Worm (Caenorhabditis elegans) whole organism, midembryonic: Measurements from ENCODE around the gene tsp-2.

ENCODE experiments used
- T22C8.4 ChIP-seq: fragments of 200-800 bp; sonication (Bioruptor generic); IDR thresholded peaks from 2 replicates; pipeline ENCODE4 v1.3.6; 2022; ENCODE audit warnings: missing genetic modification characterization, missing compliant biosample characterization
- cog-1 ChIP-seq: sonication (generic microtip); optimal IDR thresholded peaks from 2 replicates; lab custom pipeline; 2016; ENCODE audit warnings: missing genetic modification characterization, missing compliant biosample characterization
- flt-1 ChIP-seq: fragments of 200-800 bp; sonication (Bioruptor generic); IDR thresholded peaks from 2 replicates; pipeline ENCODE4 v1.3.6; 2022; ENCODE audit warnings: missing genetic modification characterization, missing compliant biosample characterization
- klf-2 ChIP-seq: fragments of 200-800 bp; sonication (Bioruptor generic); conservative IDR thresholded peaks from 2 replicates; pipeline ENCODE4 v1.3.6; 2022; ENCODE audit warnings: missing genetic modification reagents, missing genetic modification characterization, missing compliant biosample characterization
- med-1 ChIP-seq: sonication (generic microtip); optimal IDR thresholded peaks from 2 replicates; lab custom pipeline; 2017; ENCODE audit warnings: missing genetic modification characterization, mild to moderate bottlenecking, missing compliant biosample characterization, antibody characterized with exemption, missing genetic modification reagents; ENCODE audit not compliant: insufficient read depth
- ref-1 ChIP-seq: fragments of 200-800 bp; sonication (Bioruptor generic); conservative IDR thresholded peaks from 2 replicates; pipeline ENCODE4 v1.3.6; 2022; ENCODE audit warnings: missing genetic modification reagents, missing genetic modification characterization, missing compliant biosample characterization
- tab-1 ChIP-seq: fragments of 200-800 bp; sonication (Bioruptor generic); IDR thresholded peaks from 2 replicates; pipeline ENCODE4 v1.3.6; 2022; ENCODE audit warnings: missing genetic modification characterization, missing compliant biosample characterization
- ztf-23 ChIP-seq: fragments of 200-800 bp; sonication (Bioruptor generic); IDR thresholded peaks from 2 replicates; pipeline ENCODE4 v1.3.6; 2022; ENCODE audit warnings: missing genetic modification reagents, missing genetic modification characterization, missing compliant biosample characterization
- ztf-29 ChIP-seq: fragments of 200-800 bp; sonication (Bioruptor generic); IDR thresholded peaks from 2 replicates; pipeline ENCODE4 v1.3.6; 2022; ENCODE audit warnings: missing genetic modification reagents, missing genetic modification characterization, missing compliant biosample characterization

ce11 chrIII:8245591-8245990, 7.9 kb upstream of the tsp-2 start, which contains the start of gene C02F5.3:
- TF ChIP-seq tab-1 (no peak), ref-1 (no peak), flt-1 (GFP tag; lab: Robert Waterston, UW) (no peak), klf-2 (GFP tag; lab: Robert Waterston, UW) (no peak), T22C8.4 (GFP tag; lab: Robert Waterston, UW) (no peak), cog-1 (tag; lab: Kevin White, UChicago) (no peak), ztf-23 (GFP tag; lab: Robert Waterston, UW) (no peak), ztf-29 (GFP tag; lab: Robert Waterston, UW) (no peak), med-1 (GFP tag; lab: Kevin White, UChicago) (no peak)
